Worm (Caenorhabditis elegans): Measurements from ENCODE around the gene grl-10.

DNA sequence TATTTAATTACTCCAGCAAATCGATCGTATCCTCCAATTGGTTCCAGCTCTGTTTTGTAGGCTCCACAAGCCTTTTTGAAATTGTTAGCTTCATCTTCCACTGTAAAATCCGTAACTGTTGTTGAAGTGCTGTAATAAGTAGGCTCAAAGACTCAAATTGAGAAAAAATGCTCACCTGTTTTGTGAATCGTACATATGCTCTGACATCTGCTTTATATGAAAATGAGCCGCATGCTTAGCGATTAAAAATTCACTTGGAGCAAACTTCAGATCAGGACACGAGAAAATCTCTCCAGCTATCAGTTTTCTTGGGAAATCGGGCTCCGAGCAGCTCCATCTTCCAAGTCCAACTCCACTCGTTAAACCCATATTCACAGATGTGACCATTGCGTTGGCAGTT lies 34.1 kb downstream of the grl-10 start:
- no peak for TF ChIP-seq elt-3 (tag; optimal IDR thresholded peaks at IDR 0.05)
- TF ChIP-seq lin-32 (GFP tag; optimal IDR thresholded peaks at IDR 0.05) = no peak
- TF ChIP-seq unc-62 (GFP tag; optimal IDR thresholded peaks at IDR 0.05) = no peak
